Fruit fly (Drosophila melanogaster) whole organism, adult: ENCODE data around the gene Ir94b.

Experiments
- CG11617 ChIP-seq: fragments of 200-800 bp; sonication (Bioruptor generic); optimal IDR thresholded peaks from 2 replicates; lab custom pipeline; 2017; ENCODE audit warnings: mild to moderate bottlenecking, missing biosample characterization, missing genetic modification reagents, missing genetic modification characterization
- CG12768 ChIP-seq: fragments of 200-800 bp; sonication (Bioruptor generic); optimal IDR thresholded peaks from 2 replicates; lab custom pipeline; 2017; ENCODE audit warnings: missing biosample characterization, missing genetic modification characterization, mild to moderate bottlenecking, moderate library complexity, missing genetic modification reagents
- CG14711 ChIP-seq: fragments of 200-800 bp; sonication (Bioruptor generic); optimal IDR thresholded peaks from 2 replicates; lab custom pipeline; 2018; ENCODE audit warnings: missing biosample characterization, mild to moderate bottlenecking, missing genetic modification characterization, moderate library complexity
- CG1620 ChIP-seq: fragments of 200-800 bp; sonication (Bioruptor generic); optimal IDR thresholded peaks from 2 replicates; lab custom pipeline; 2016; ENCODE audit warnings: missing biosample characterization, missing genetic modification characterization
- CG33017 ChIP-seq: fragments of 200-800 bp; sonication (Bioruptor generic); optimal IDR thresholded peaks from 2 replicates; lab custom pipeline; 2018; ENCODE audit warnings: missing biosample characterization, mild to moderate bottlenecking, missing genetic modification characterization, moderate library complexity
- CG5204 ChIP-seq: fragments of 200-800 bp; sonication (Bioruptor generic); optimal IDR thresholded peaks from 2 replicates; lab custom pipeline; 2016; ENCODE audit warnings: missing biosample characterization, missing genetic modification characterization
- CG7045 ChIP-seq: fragments of 200-800 bp; sonication (Bioruptor generic); optimal IDR thresholded peaks from 2 replicates; lab custom pipeline; 2017; ENCODE audit warnings: missing biosample characterization, mild to moderate bottlenecking, missing genetic modification characterization
- CG7101 ChIP-seq: fragments of 200-800 bp; sonication (Bioruptor generic); optimal IDR thresholded peaks from 2 replicates; lab custom pipeline; 2018; ENCODE audit warnings: missing biosample characterization, mild to moderate bottlenecking, missing genetic modification characterization, moderate library complexity
- Clk ChIP-seq: fragments of 200-800 bp; sonication (Bioruptor generic); optimal IDR thresholded peaks from 2 replicates; lab custom pipeline; 2017; ENCODE audit warnings: missing biosample characterization, missing genetic modification characterization
- Crg-1 ChIP-seq: fragments of 200-800 bp; sonication (Bioruptor generic); optimal IDR thresholded peaks from 2 replicates; lab custom pipeline; 2016; ENCODE audit warnings: missing biosample characterization, missing genetic modification characterization
- Hr96 ChIP-seq: fragments of 200-800 bp; sonication (Bioruptor generic); optimal IDR thresholded peaks from 2 replicates; lab custom pipeline; 2016; ENCODE audit warnings: missing biosample characterization, missing genetic modification characterization
- Mnt ChIP-seq: fragments of 200-800 bp; sonication (Bioruptor generic); optimal IDR thresholded peaks from 2 replicates; lab custom pipeline; 2016; ENCODE audit warnings: missing biosample characterization, mild to moderate bottlenecking, missing genetic modification characterization
- bab1 ChIP-seq: fragments of 200-800 bp; sonication (Bioruptor generic); optimal IDR thresholded peaks from 3 replicates; lab custom pipeline; 2019; ENCODE audit warnings: missing biosample characterization, mild to moderate bottlenecking, missing genetic modification characterization, moderate library complexity
- cic ChIP-seq: fragments of 200-800 bp; sonication (Bioruptor generic); optimal IDR thresholded peaks from 2 replicates; lab custom pipeline; 2017; ENCODE audit warnings: missing biosample characterization, mild to moderate bottlenecking, missing genetic modification characterization, moderate library complexity
- cnc ChIP-seq, 2 experiments: fragments of >200 bp; optimal IDR thresholded peaks; 2 replicates each; lab custom pipeline; 2017
- kay ChIP-seq: fragments of 200-800 bp; sonication (Bioruptor generic); peaks from one replicate; lab custom pipeline; 2016; ENCODE audit warnings: missing biosample characterization, missing genetic modification characterization, borderline replicate concordance
- ovo ChIP-seq: fragments of 200-800 bp; sonication (Bioruptor generic); optimal IDR thresholded peaks from 2 replicates; lab custom pipeline; 2016; ENCODE audit warnings: missing biosample characterization, missing genetic modification characterization
- pad ChIP-seq: fragments of 200-800 bp; sonication (Bioruptor generic); optimal IDR thresholded peaks from 3 replicates; lab custom pipeline; 2017; ENCODE audit warnings: missing biosample characterization, missing genetic modification characterization, mild to moderate bottlenecking, moderate library complexity, missing genetic modification reagents
- tj ChIP-seq: fragments of 200-800 bp; sonication (Bioruptor generic); optimal IDR thresholded peaks from 3 replicates; lab custom pipeline; 2017; ENCODE audit warnings: missing biosample characterization, mild to moderate bottlenecking, missing genetic modification characterization, moderate library complexity
- toe ChIP-seq: fragments of 200-800 bp; sonication (Bioruptor generic); optimal IDR thresholded peaks from 2 replicates; lab custom pipeline; 2016; ENCODE audit warnings: missing biosample characterization, missing genetic modification characterization

The Ir94b gene

dm6 chr3R:22145425-22146411, 28.7 kb upstream of the Ir94b start:
- TF ChIP-seq CG7101 (tag; lab: Kevin White, UChicago) (peak; percentile 50), bab1 (peak; percentile 42), Crg-1 (GFP tag; lab: Kevin White, UChicago) (no peak), tj (GFP tag; lab: Kevin White, UChicago) (peak; percentile 36), CG14711 (tag; lab: Kevin White, UChicago) (peak; percentile 60), toe (GFP tag; lab: Kevin White, UChicago) (peak; percentile 58), kay (GFP tag; lab: Kevin White, UChicago) (no peak), CG11617 (GFP tag; lab: Kevin White, UChicago) (peak; percentile 43), cnc (optimal IDR thresholded peaks at IDR 0.05; lab: Kevin White, UChicago) (no peak), Hr96 (peak; percentile 75), pad (GFP tag; lab: Kevin White, UChicago) (peak; percentile 1), cic (GFP tag; lab: Kevin White, UChicago) (no peak), CG33017 (tag; lab: Kevin White, UChicago) (peak; percentile 60), CG5204 (peak; percentile 60), CG12768 (no peak), CG1620 (no peak), Mnt (GFP tag; lab: Kevin White, UChicago) (peak; percentile 28), Clk (GFP tag; lab: Kevin White, UChicago) (peak; percentile 53), CG7045 (GFP tag; lab: Kevin White, UChicago) (peak; percentile 67), ovo (GFP tag; lab: Kevin White, UChicago) (no peak)

DNA sequence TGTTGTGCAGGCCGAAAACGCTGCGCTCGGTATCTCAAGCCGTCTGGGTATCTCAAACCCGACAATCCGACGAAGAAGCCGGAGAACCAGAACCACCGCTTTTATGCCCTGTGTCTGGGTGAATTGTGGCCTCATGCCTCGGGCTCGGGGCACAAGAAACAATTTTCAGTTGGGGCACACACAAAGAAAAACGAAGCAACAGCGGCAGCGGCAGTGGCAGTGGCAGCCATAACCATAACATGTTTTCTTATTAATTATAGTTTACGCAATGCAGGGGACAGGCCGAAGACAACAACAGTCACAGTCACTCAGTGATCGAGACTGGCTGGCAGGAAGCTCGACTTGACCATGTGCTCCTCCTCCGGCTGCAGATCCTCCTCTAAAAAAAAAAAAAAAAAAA, 25.4 kb upstream of the Ir94b start:
- no peak for TF ChIP-seq kay (GFP tag; lab: Kevin White, UChicago)
- no peak for TF ChIP-seq Crg-1 (GFP tag; lab: Kevin White, UChicago)
- no peak for TF ChIP-seq tj (GFP tag; lab: Kevin White, UChicago)
- TF ChIP-seq cic (GFP tag; lab: Kevin White, UChicago) = no peak
- TF ChIP-seq Mnt (GFP tag; lab: Kevin White, UChicago) = no peak
- no peak for TF ChIP-seq bab1
- TF ChIP-seq CG14711 (tag; lab: Kevin White, UChicago) = no peak
- no peak for TF ChIP-seq CG1620
- TF ChIP-seq CG33017 (tag; lab: Kevin White, UChicago) = no peak
- no peak for TF ChIP-seq CG7101 (tag; lab: Kevin White, UChicago)
- no peak for TF ChIP-seq CG5204
- TF ChIP-seq CG11617 (GFP tag; lab: Kevin White, UChicago) = no peak

DNA sequence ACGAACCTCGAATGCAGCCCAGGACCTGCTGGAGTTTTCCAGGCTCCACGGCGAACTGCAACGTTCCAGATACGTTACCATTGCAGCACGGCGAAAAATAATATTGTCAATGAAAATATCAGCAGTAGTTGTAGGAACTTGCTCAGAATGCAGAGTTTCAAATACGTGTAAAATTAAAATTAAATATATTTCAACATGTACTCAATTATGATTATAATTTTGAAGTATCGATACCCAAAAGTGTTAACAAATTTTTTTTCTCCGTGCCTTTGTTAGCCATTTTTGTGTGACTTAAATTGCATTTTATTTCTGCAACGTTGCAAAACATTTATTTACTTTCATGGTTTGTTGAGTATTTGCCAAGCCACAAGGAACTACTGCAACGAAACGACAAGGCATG, 24.3 kb upstream of the Ir94b start:
- TF ChIP-seq CG7045 (GFP tag; lab: Kevin White, UChicago) = no peak
- no peak for TF ChIP-seq Mnt (GFP tag; lab: Kevin White, UChicago)

- TF ChIP-seq CG14711 (tag; lab: Kevin White, UChicago) (no peak), CG5204 (no peak), CG7045 (GFP tag; lab: Kevin White, UChicago) (no peak), Clk (GFP tag; lab: Kevin White, UChicago) (no peak), bab1 (no peak)
Observed at dm6 chr3R:22139916-22140455, 22.9 kb upstream of the Ir94b start.

DNA sequence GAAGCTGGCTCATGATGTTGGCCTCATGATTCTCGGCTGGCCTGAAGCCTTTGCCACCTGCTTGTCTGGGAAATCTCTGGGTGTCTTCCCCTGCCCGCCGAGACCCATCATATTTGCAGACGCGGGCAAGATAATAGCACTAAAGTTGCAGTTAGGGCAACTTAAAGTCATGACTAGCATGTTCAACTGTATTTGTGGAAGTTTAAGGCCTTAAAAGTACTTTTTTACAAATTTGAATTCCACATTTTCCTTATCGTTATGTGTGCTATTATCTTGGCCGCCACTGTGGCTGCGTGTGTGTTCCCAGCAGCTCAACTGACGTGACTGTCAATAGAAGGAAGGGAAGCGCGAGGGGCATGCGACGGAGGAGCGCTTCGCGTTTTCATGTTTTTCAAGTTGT, 22.1 kb upstream of the Ir94b start:
- TF ChIP-seq ovo (GFP tag; lab: Kevin White, UChicago) (no peak), CG5204 (peak; percentile 9), cnc (optimal IDR thresholded peaks at IDR 0.05; lab: Kevin White, UChicago) (no peak), CG7101 (tag; lab: Kevin White, UChicago) (no peak), Hr96 (no peak), CG7045 (GFP tag; lab: Kevin White, UChicago) (peak; percentile 15), toe (GFP tag; lab: Kevin White, UChicago) (no peak)

- TF ChIP-seq cnc (optimal IDR thresholded peaks at IDR 0.05; lab: Kevin White, UChicago) (no peak), tj (GFP tag; lab: Kevin White, UChicago) (no peak), Crg-1 (GFP tag; lab: Kevin White, UChicago) (no peak), CG7101 (tag; lab: Kevin White, UChicago) (no peak), CG5204 (no peak), Mnt (GFP tag; lab: Kevin White, UChicago) (no peak), cic (GFP tag; lab: Kevin White, UChicago) (no peak), toe (GFP tag; lab: Kevin White, UChicago) (no peak), CG14711 (tag; lab: Kevin White, UChicago) (no peak), CG12768 (no peak), ovo (GFP tag; lab: Kevin White, UChicago) (no peak), CG7045 (GFP tag; lab: Kevin White, UChicago) (no peak), Clk (GFP tag; lab: Kevin White, UChicago) (no peak), CG33017 (tag; lab: Kevin White, UChicago) (no peak), CG11617 (GFP tag; lab: Kevin White, UChicago) (no peak), pad (GFP tag; lab: Kevin White, UChicago) (no peak), kay (GFP tag; lab: Kevin White, UChicago) (no peak), bab1 (no peak)
Observed at dm6 chr3R:22136967-22137516, 20.0 kb upstream of the Ir94b start.
